Worm (Caenorhabditis elegans) whole organism, early embryonic: ENCODE data around the gene F10E7.6.

Source experiments
- ama-1 ChIP-seq: fragments of 150-350 bp; optimal IDR thresholded peaks from 2 replicates; lab custom pipeline; 2014
- flt-1 ChIP-seq: fragments of 200-800 bp; sonication (Bioruptor generic); IDR thresholded peaks from 2 replicates; pipeline ENCODE4 v1.3.6; 2022; ENCODE audit warnings: missing genetic modification characterization, missing compliant biosample characterization
- hmbx-1 ChIP-seq: sonication (generic microtip); optimal IDR thresholded peaks from 2 replicates; lab custom pipeline; 2016; ENCODE audit warnings: mild to moderate bottlenecking, missing genetic modification characterization, missing compliant biosample characterization
- hmg-4 ChIP-seq: fragments of 200-800 bp; sonication (Bioruptor generic); optimal IDR thresholded peaks from 2 replicates; lab custom pipeline; 2018; ENCODE audit warnings: mild to moderate bottlenecking, missing genetic modification characterization, missing compliant biosample characterization
- tbx-37 ChIP-seq: fragments of 200-800 bp; sonication (Bioruptor generic); conservative IDR thresholded peaks from 2 replicates; pipeline ENCODE4 v1.3.6; 2022; ENCODE audit warnings: missing genetic modification reagents, missing genetic modification characterization, missing compliant biosample characterization

DNA sequence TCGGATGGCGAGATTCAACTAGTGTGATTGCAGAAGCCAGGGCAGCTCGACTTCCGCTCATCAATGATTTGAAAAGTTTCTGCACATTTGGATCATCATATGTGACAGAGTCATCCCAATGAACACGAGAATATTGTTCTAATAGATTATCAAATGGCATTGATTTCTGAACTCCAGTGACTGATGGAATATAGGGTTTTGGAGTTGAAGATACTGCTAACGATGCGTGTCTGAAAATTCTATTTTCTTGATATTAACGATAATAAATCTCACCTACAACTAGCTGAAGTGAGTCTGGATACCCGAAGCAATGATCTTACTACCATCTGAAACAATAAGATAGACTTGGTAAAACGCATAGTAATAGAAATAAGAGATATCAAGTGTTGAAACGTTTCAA is 12.0 kb upstream of the F10E7.6 start, which contains the start of gene mmaa-1:
- no peak for TF ChIP-seq ama-1 (lab: Kevin White, UChicago)
- TF ChIP-seq flt-1 (GFP tag; lab: Robert Waterston, UW) = no peak
- TF ChIP-seq hmbx-1 (tag; lab: Kevin White, UChicago) = no peak
- TF ChIP-seq tbx-37 (GFP tag; lab: Robert Waterston, UW) = no peak
- no peak for TF ChIP-seq hmg-4 (GFP tag; lab: Kevin White, UChicago)
